Fruit fly (Drosophila melanogaster) whole organism, embryonic: ENCODE data around the gene CG14096.
A peak's percentile ranks its signal among the peaks of the same experiment; 100 is the strongest.

Experiments
- Bgb ChIP-seq: fragments of 200-800 bp; sonication (Bioruptor generic); IDR thresholded peaks from 2 replicates; pipeline ENCODE4 v1.3.6; 2022; ENCODE audit warnings: missing biosample characterization, missing genetic modification characterization; ENCODE audit not compliant: partially characterized antibody
- CG10147 ChIP-seq: fragments of 200-800 bp; sonication (Bioruptor generic); optimal IDR thresholded peaks from 2 replicates; lab custom pipeline; 2019; ENCODE audit warnings: missing biosample characterization, mild to moderate bottlenecking, missing genetic modification characterization, moderate library complexity
- CG10209 ChIP-seq: fragments of 200-800 bp; sonication (Bioruptor generic); optimal IDR thresholded peaks from 3 replicates; lab custom pipeline; 2017; ENCODE audit warnings: missing biosample characterization, mild to moderate bottlenecking, missing genetic modification characterization, missing genetic modification reagents
- CG12299 ChIP-seq: fragments of 200-800 bp; sonication (Bioruptor generic); optimal IDR thresholded peaks from 2 replicates; lab custom pipeline; 2018; ENCODE audit warnings: missing biosample characterization, mild to moderate bottlenecking, missing genetic modification characterization
- CG1529 ChIP-seq: fragments of 200-800 bp; sonication (Bioruptor generic); optimal IDR thresholded peaks from 3 replicates; lab custom pipeline; 2018; ENCODE audit warnings: missing biosample characterization, missing genetic modification characterization
- CG15514 ChIP-seq: fragments of 200-800 bp; sonication (Bioruptor generic); optimal IDR thresholded peaks from 3 replicates; lab custom pipeline; 2017; ENCODE audit warnings: missing biosample characterization, missing genetic modification characterization, mild to moderate bottlenecking, moderate library complexity, missing genetic modification reagents
- CG15601 ChIP-seq: fragments of 200-800 bp; sonication (Bioruptor generic); optimal IDR thresholded peaks from 3 replicates; lab custom pipeline; 2019; ENCODE audit warnings: missing biosample characterization, mild to moderate bottlenecking, missing genetic modification characterization, moderate library complexity
- CG1603 ChIP-seq: fragments of 200-800 bp; sonication (Bioruptor generic); optimal IDR thresholded peaks from 2 replicates; lab custom pipeline; 2019; ENCODE audit warnings: missing biosample characterization, mild to moderate bottlenecking, missing genetic modification characterization, moderate library complexity
- CG17385 ChIP-seq: fragments of 200-800 bp; sonication (Bioruptor generic); optimal IDR thresholded peaks from 3 replicates; lab custom pipeline; 2018; ENCODE audit warnings: missing biosample characterization, mild to moderate bottlenecking, missing genetic modification characterization
- CG17802 ChIP-seq: fragments of 200-800 bp; sonication (Bioruptor generic); optimal IDR thresholded peaks from 2 replicates; lab custom pipeline; 2018; ENCODE audit warnings: missing biosample characterization, mild to moderate bottlenecking, missing genetic modification characterization, moderate library complexity
- CG18599 ChIP-seq: fragments of 200-800 bp; sonication (Bioruptor generic); optimal IDR thresholded peaks from 3 replicates; lab custom pipeline; 2017; ENCODE audit warnings: missing biosample characterization, missing genetic modification characterization, mild to moderate bottlenecking, moderate library complexity, missing genetic modification reagents
- CG2120 ChIP-seq: fragments of 200-800 bp; sonication (Bioruptor generic); optimal IDR thresholded peaks from 3 replicates; lab custom pipeline; 2016; ENCODE audit warnings: missing biosample characterization, missing genetic modification characterization
- CG2202 ChIP-seq: fragments of 200-800 bp; sonication (Bioruptor generic); optimal IDR thresholded peaks from 2 replicates; lab custom pipeline; 2018; ENCODE audit warnings: missing biosample characterization, mild to moderate bottlenecking, missing genetic modification characterization
- CG30020 ChIP-seq: fragments of 200-800 bp; optimal IDR thresholded peaks from 2 replicates; lab custom pipeline; 2019; ENCODE audit warnings: missing biosample characterization, mild to moderate bottlenecking, missing genetic modification characterization, moderate library complexity
- CG31388 ChIP-seq: fragments of 200-800 bp; sonication (Bioruptor generic); optimal IDR thresholded peaks from 2 replicates; lab custom pipeline; 2016; ENCODE audit warnings: missing biosample characterization, missing genetic modification characterization
- CG3838 ChIP-seq: fragments of 200-800 bp; sonication (Bioruptor generic); optimal IDR thresholded peaks from 3 replicates; lab custom pipeline; 2016; ENCODE audit warnings: missing biosample characterization, missing genetic modification characterization
- CG3847 ChIP-seq: fragments of 200-800 bp; sonication (Bioruptor generic); IDR thresholded peaks from 2 replicates; pipeline ENCODE4 v1.3.6; 2022; ENCODE audit warnings: missing biosample characterization, missing genetic modification characterization
- CG43689 ChIP-seq: fragments of 200-800 bp; sonication (Bioruptor generic); IDR thresholded peaks from 2 replicates; pipeline ENCODE4 v1.3.6; 2022; ENCODE audit warnings: missing biosample characterization, missing genetic modification characterization
- CG4424 ChIP-seq: fragments of 200-800 bp; sonication (Bioruptor generic); optimal IDR thresholded peaks from 3 replicates; lab custom pipeline; 2016; ENCODE audit warnings: missing biosample characterization, missing genetic modification characterization
- CG6175 ChIP-seq: fragments of 200-800 bp; sonication (Bioruptor generic); IDR thresholded peaks from 3 replicates; pipeline ENCODE4 v1.3.6; 2022; ENCODE audit warnings: missing biosample characterization, missing genetic modification characterization
- CkIIα-i1 ChIP-seq: fragments of 200-800 bp; sonication (Bioruptor generic); IDR thresholded peaks from 2 replicates; pipeline ENCODE4 v1.3.6; 2022; ENCODE audit warnings: missing biosample characterization, missing genetic modification characterization
- D19A ChIP-seq: fragments of 200-800 bp; optimal IDR thresholded peaks from 3 replicates; lab custom pipeline; 2019; ENCODE audit warnings: missing biosample characterization, mild to moderate bottlenecking, missing genetic modification characterization, moderate library complexity
- Deaf1 ChIP-seq: fragments of 200-800 bp; optimal IDR thresholded peaks from 3 replicates; lab custom pipeline; 2019; ENCODE audit warnings: missing biosample characterization, mild to moderate bottlenecking, missing genetic modification characterization, moderate library complexity
- HLH54F ChIP-seq: fragments of 200-800 bp; sonication (Bioruptor generic); optimal IDR thresholded peaks from 3 replicates; lab custom pipeline; 2016; ENCODE audit warnings: missing biosample characterization, missing genetic modification characterization
- Hand ChIP-seq: fragments of 200-800 bp; sonication (Bioruptor generic); optimal IDR thresholded peaks from 2 replicates; lab custom pipeline; 2017; ENCODE audit warnings: mild to moderate bottlenecking, missing biosample characterization, missing genetic modification reagents, missing genetic modification characterization
- Hey ChIP-seq: fragments of 200-800 bp; sonication (Bioruptor generic); optimal IDR thresholded peaks from 3 replicates; lab custom pipeline; 2018; ENCODE audit warnings: missing biosample characterization, mild to moderate bottlenecking, missing genetic modification characterization
- NfI ChIP-seq: fragments of 200-800 bp; sonication (Bioruptor generic); optimal IDR thresholded peaks from 3 replicates; lab custom pipeline; 2018; ENCODE audit warnings: missing biosample characterization, mild to moderate bottlenecking, missing genetic modification characterization, moderate library complexity
- Oaz ChIP-seq: fragments of 200-800 bp; sonication (Bioruptor generic); IDR thresholded peaks from 2 replicates; pipeline ENCODE4 v1.3.6; 2022; ENCODE audit warnings: missing biosample characterization, missing genetic modification characterization
- Ptx1 ChIP-seq: fragments of 200-800 bp; sonication (Bioruptor generic); IDR thresholded peaks from 2 replicates; pipeline ENCODE4 v1.3.6; 2022; ENCODE audit warnings: missing biosample characterization, missing genetic modification characterization
- Side ChIP-seq: fragments of 200-800 bp; sonication (Bioruptor generic); optimal IDR thresholded peaks from 2 replicates; lab custom pipeline; 2016; ENCODE audit warnings: missing biosample characterization, missing genetic modification characterization
- bcd ChIP-seq: fragments of 200-800 bp; sonication (Bioruptor generic); optimal IDR thresholded peaks from 2 replicates; lab custom pipeline; 2017; ENCODE audit warnings: missing biosample characterization, mild to moderate bottlenecking, missing genetic modification characterization
- cg ChIP-seq: fragments of 200-800 bp; sonication (Bioruptor generic); optimal IDR thresholded peaks from 3 replicates; lab custom pipeline; 2019; ENCODE audit warnings: missing biosample characterization, mild to moderate bottlenecking, missing genetic modification characterization, moderate library complexity
- crol ChIP-seq: fragments of 200-800 bp; sonication (Bioruptor generic); IDR thresholded peaks from 2 replicates; pipeline ENCODE4 v1.3.6; 2022; ENCODE audit warnings: missing biosample characterization, missing genetic modification characterization
- dimm ChIP-seq: fragments of 200-800 bp; sonication (Bioruptor generic); IDR thresholded peaks from 2 replicates; pipeline ENCODE4 v1.3.6; 2022; ENCODE audit warnings: missing biosample characterization, missing genetic modification characterization
- disco-r ChIP-seq: fragments of 200-800 bp; sonication (Bioruptor generic); optimal IDR thresholded peaks from 2 replicates; lab custom pipeline; 2016; ENCODE audit warnings: missing biosample characterization, missing genetic modification characterization
- dmrt99B ChIP-seq: fragments of 200-800 bp; sonication (Bioruptor generic); optimal IDR thresholded peaks from 2 replicates; lab custom pipeline; 2018; ENCODE audit warnings: missing biosample characterization, mild to moderate bottlenecking, missing genetic modification characterization, moderate library complexity
- dysf ChIP-seq: fragments of 200-800 bp; sonication (Bioruptor generic); IDR thresholded peaks from 3 replicates; pipeline ENCODE4 v1.3.6; 2022; ENCODE audit warnings: missing biosample characterization, missing genetic modification characterization
- ewg ChIP-seq: fragments of 200-800 bp; sonication (Bioruptor generic); optimal IDR thresholded peaks from 3 replicates; lab custom pipeline; 2017; ENCODE audit warnings: mild to moderate bottlenecking, missing biosample characterization, missing genetic modification reagents, missing genetic modification characterization
- eyg ChIP-seq: fragments of 200-800 bp; sonication (Bioruptor generic); optimal IDR thresholded peaks from 3 replicates; lab custom pipeline; 2016; ENCODE audit warnings: missing biosample characterization, missing genetic modification characterization
- gsb ChIP-seq: fragments of 200-800 bp; sonication (Bioruptor generic); IDR thresholded peaks from 2 replicates; pipeline ENCODE4 v1.3.6; 2022; ENCODE audit warnings: missing biosample characterization, missing genetic modification characterization
- jing ChIP-seq: fragments of 200-800 bp; sonication (Bioruptor generic); optimal IDR thresholded peaks from 2 replicates; lab custom pipeline; 2018; ENCODE audit warnings: missing biosample characterization, mild to moderate bottlenecking, missing genetic modification characterization
- lab ChIP-seq: fragments of 200-800 bp; sonication (Bioruptor generic); optimal IDR thresholded peaks from 3 replicates; lab custom pipeline; 2017; ENCODE audit warnings: missing biosample characterization, missing genetic modification characterization, mild to moderate bottlenecking, moderate library complexity, missing genetic modification reagents
- maf-S ChIP-seq: fragments of 200-800 bp; sonication (Bioruptor generic); optimal IDR thresholded peaks from 2 replicates; lab custom pipeline; 2016; ENCODE audit warnings: missing biosample characterization, missing genetic modification characterization
- p53 ChIP-seq: fragments of 200-800 bp; sonication (Bioruptor generic); optimal IDR thresholded peaks from 2 replicates; lab custom pipeline; 2016; ENCODE audit warnings: missing biosample characterization, missing genetic modification characterization
- repo ChIP-seq: fragments of 200-800 bp; sonication (Bioruptor generic); optimal IDR thresholded peaks from 2 replicates; lab custom pipeline; 2016; ENCODE audit warnings: missing biosample characterization, missing genetic modification characterization
- rib ChIP-seq: fragments of 200-800 bp; sonication (Bioruptor generic); IDR thresholded peaks from 2 replicates; pipeline ENCODE4 v1.3.6; 2022; ENCODE audit warnings: missing biosample characterization, missing genetic modification characterization
- slp2 ChIP-seq: fragments of 200-800 bp; sonication (Bioruptor generic); optimal IDR thresholded peaks from 2 replicates; lab custom pipeline; 2016; ENCODE audit warnings: missing biosample characterization, missing genetic modification characterization
- sqz ChIP-seq: fragments of 200-800 bp; sonication (Bioruptor generic); optimal IDR thresholded peaks from 3 replicates; lab custom pipeline; 2018; ENCODE audit warnings: missing biosample characterization, mild to moderate bottlenecking, missing genetic modification characterization
- tap ChIP-seq: fragments of 200-800 bp; optimal IDR thresholded peaks from 3 replicates; lab custom pipeline; 2019; ENCODE audit warnings: missing biosample characterization, mild to moderate bottlenecking, missing genetic modification characterization, moderate library complexity
- twi ChIP-seq: fragments of 200-800 bp; optimal IDR thresholded peaks from 2 replicates; lab custom pipeline; 2019; ENCODE audit warnings: missing biosample characterization, mild to moderate bottlenecking, missing genetic modification characterization, moderate library complexity
- unc-4 ChIP-seq: fragments of 200-800 bp; sonication (Bioruptor generic); IDR thresholded peaks from 2 replicates; pipeline ENCODE4 v1.3.6; 2022; ENCODE audit warnings: missing biosample characterization, missing genetic modification characterization; ENCODE audit not compliant: partially characterized antibody

CG14096 gene

dm6 chr3L:19516547-19516946 lies 49.7 kb upstream of the CG14096 start (continued):
- TF ChIP-seq HLH54F (GFP tag; lab: Kevin White, UChicago), result peak; percentile 86
- no peak for TF ChIP-seq Hey (tag; lab: Kevin White, UChicago)
- peak; percentile 92 for TF ChIP-seq repo (GFP tag; lab: Kevin White, UChicago)
- TF ChIP-seq CG10209 (GFP tag; lab: Kevin White, UChicago), result peak; percentile 86
- TF ChIP-seq crol (GFP tag; lab: Robert Waterston, UW), result no peak; the same call in 1 of the 2 replicates
- TF ChIP-seq CG43689 (GFP tag; lab: Robert Waterston, UW), result peak; percentile 88
- TF ChIP-seq NfI (GFP tag; lab: Kevin White, UChicago), result peak; percentile 93
- TF ChIP-seq CG3838 (GFP tag; lab: Kevin White, UChicago), result peak; percentile 60
- peak; percentile 92 for TF ChIP-seq maf-S
- TF ChIP-seq twi (tag; lab: Kevin White, UChicago), result peak; percentile 79
- peak; percentile 75 for TF ChIP-seq ewg (GFP tag; lab: Kevin White, UChicago)
- peak; percentile 94 for TF ChIP-seq Side
- TF ChIP-seq Oaz (GFP tag; lab: Robert Waterston, UW), result peak; percentile 89
- peak; percentile 91 for TF ChIP-seq CG6175 (GFP tag; lab: Robert Waterston, UW)
- peak; percentile 80 for TF ChIP-seq CG15601 (tag; lab: Kevin White, UChicago)
- no peak for TF ChIP-seq cg (GFP tag; lab: Kevin White, UChicago)
- TF ChIP-seq dmrt99B (tag; lab: Kevin White, UChicago), result peak; percentile 60
- peak; percentile 72 for TF ChIP-seq CG2120 (GFP tag; lab: Kevin White, UChicago)
- TF ChIP-seq bcd (GFP tag; lab: Kevin White, UChicago), result peak; percentile 97
- peak; percentile 33 for TF ChIP-seq CG31388 (GFP tag; lab: Kevin White, UChicago)
- TF ChIP-seq sqz, result no peak
- TF ChIP-seq Bgb (GFP tag; lab: Robert Waterston, UW), result peak; percentile 82
- no peak for TF ChIP-seq Hand (GFP tag; lab: Kevin White, UChicago)
- TF ChIP-seq CG1603, result peak; percentile 93
- peak; percentile 92 for TF ChIP-seq dysf (GFP tag; lab: Robert Waterston, UW)
- peak; percentile 82 for TF ChIP-seq dimm
- TF ChIP-seq CG30020 (tag; lab: Kevin White, UChicago), result peak; percentile 4
- TF ChIP-seq lab, result peak; percentile 93
- TF ChIP-seq CG12299 (tag; lab: Kevin White, UChicago), result peak; percentile 49
- peak; percentile 27 for TF ChIP-seq tap
- TF ChIP-seq CG18599 (GFP tag; lab: Kevin White, UChicago), result peak; percentile 84
- peak; percentile 94 for TF ChIP-seq CG4424 (GFP tag; lab: Kevin White, UChicago)
- TF ChIP-seq CG2202 (tag; lab: Kevin White, UChicago), result peak; percentile 54
- TF ChIP-seq CkIIα-i1 (GFP tag; lab: Robert Waterston, UW), result 0 out of 2 replicates have a peak, but pooled peaks have one; percentile 50
- peak; percentile 48 for TF ChIP-seq CG1529
- peak; percentile 81 for TF ChIP-seq CG10147 (GFP tag; lab: Kevin White, UChicago)
- TF ChIP-seq rib (GFP tag; lab: Robert Waterston, UW), result no peak; the same call in 1 of the 2 replicates
- peak; percentile 76 for TF ChIP-seq CG15514 (GFP tag; lab: Kevin White, UChicago)
- peak; percentile 92 for TF ChIP-seq CG17802 (tag; lab: Kevin White, UChicago)
- peak; percentile 93 for TF ChIP-seq disco-r (GFP tag; lab: Kevin White, UChicago)
- TF ChIP-seq unc-4 (GFP tag; lab: Robert Waterston, UW), result no peak
- peak; percentile 60 for TF ChIP-seq CG17385 (GFP tag; lab: Kevin White, UChicago)
- peak; percentile 95 for TF ChIP-seq Ptx1 (GFP tag; lab: Robert Waterston, UW)
- peak; percentile 62 for TF ChIP-seq D19A (tag; lab: Kevin White, UChicago)
- peak; percentile 89 for TF ChIP-seq slp2
- TF ChIP-seq gsb (GFP tag; lab: Robert Waterston, UW), result peak; percentile 81
- peak; percentile 77 for TF ChIP-seq jing
- TF ChIP-seq p53 (GFP tag; lab: Kevin White, UChicago), result peak; percentile 95
- peak; percentile 94 for TF ChIP-seq eyg
- no peak for TF ChIP-seq Deaf1 (tag; lab: Kevin White, UChicago)
- peak; percentile 90 for TF ChIP-seq CG3847 (GFP tag; lab: Robert Waterston, UW)
